Worm (Caenorhabditis elegans): ENCODE measurements around the gene lips-10.
A peak's percentile ranks its signal among the peaks of the same experiment; 100 is the strongest.

lips-10 gene

DNA sequence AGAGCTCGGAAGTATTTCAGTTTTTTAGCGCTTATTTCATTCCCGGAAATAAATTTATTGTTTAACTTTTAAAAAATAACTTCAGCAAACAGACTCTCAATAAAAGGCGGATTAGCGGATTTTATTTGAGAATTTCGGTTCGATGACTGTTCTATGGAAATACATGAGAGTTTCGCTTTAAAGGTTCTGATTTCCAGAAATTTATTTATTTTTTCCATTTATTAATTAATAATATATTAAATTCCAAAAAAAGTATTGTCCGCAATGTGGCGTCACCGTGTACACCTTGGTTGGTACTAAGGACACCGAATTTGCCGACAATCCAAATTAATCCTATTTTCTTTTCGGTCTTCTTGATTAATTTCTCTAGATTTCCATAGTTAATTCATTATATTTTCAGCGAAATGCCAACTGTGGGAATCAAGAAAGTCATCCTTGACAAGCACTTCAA lies 25.5 kb downstream of the lips-10 start, which contains the start of gene fars-3:
TSS of gene fars-3 (plus strand) at position 401 of the 451 bp plus-strand sequence.
- TF ChIP-seq mbf-1 (tag; optimal IDR thresholded peaks at IDR 0.05) (no peak), lin-11 (tag; optimal IDR thresholded peaks at IDR 0.05) (no peak), lsy-2 (tag; optimal IDR thresholded peaks at IDR 0.05) (peak in 1 of 2 experiments; percentile 49), ama-1 (optimal IDR thresholded peaks at IDR 0.05) (peak; percentile 26), C34F6.9 (tag; optimal IDR thresholded peaks at IDR 0.05) (peak; percentile 39)

ce11 chrII:8466874-8467273 lies 27.9 kb downstream of the lips-10 start, which contains the start of gene F22B5.10:
Gene F22B5.10 (plus strand): TSS chrII:8467174.
- TF ChIP-seq mab-5 (tag; optimal IDR thresholded peaks at IDR 0.05) (no peak), ztf-11 (tag; optimal IDR thresholded peaks at IDR 0.05) (no peak), skn-1 (tag; optimal IDR thresholded peaks at IDR 0.05) (no peak), unc-55 (GFP tag; optimal IDR thresholded peaks at IDR 0.05) (no peak), lsy-2 (tag; optimal IDR thresholded peaks at IDR 0.05) (no peak), C34F6.9 (tag; optimal IDR thresholded peaks at IDR 0.05) (no peak), nhr-11 (tag; optimal IDR thresholded peaks at IDR 0.05) (no peak), ztf-4 (tag; optimal IDR thresholded peaks at IDR 0.05) (no peak), nhr-21 (tag; optimal IDR thresholded peaks at IDR 0.05) (no peak), fos-1 (tag; optimal IDR thresholded peaks at IDR 0.05) (no peak), nhr-6 (tag; optimal IDR thresholded peaks at IDR 0.05) (no peak), nhr-77 (tag; optimal IDR thresholded peaks at IDR 0.05) (no peak), Y55F3AM.14 (GFP tag; optimal IDR thresholded peaks at IDR 0.05) (no peak), unc-62 (GFP tag; optimal IDR thresholded peaks at IDR 0.05) (no peak), elt-1 (tag; optimal IDR thresholded peaks at IDR 0.05) (no peak), elt-3 (tag; optimal IDR thresholded peaks at IDR 0.05) (no peak), snpc-4 (tag; optimal IDR thresholded peaks at IDR 0.05) (no peak), egl-27 (tag; optimal IDR thresholded peaks at IDR 0.05) (no peak)

DNA sequence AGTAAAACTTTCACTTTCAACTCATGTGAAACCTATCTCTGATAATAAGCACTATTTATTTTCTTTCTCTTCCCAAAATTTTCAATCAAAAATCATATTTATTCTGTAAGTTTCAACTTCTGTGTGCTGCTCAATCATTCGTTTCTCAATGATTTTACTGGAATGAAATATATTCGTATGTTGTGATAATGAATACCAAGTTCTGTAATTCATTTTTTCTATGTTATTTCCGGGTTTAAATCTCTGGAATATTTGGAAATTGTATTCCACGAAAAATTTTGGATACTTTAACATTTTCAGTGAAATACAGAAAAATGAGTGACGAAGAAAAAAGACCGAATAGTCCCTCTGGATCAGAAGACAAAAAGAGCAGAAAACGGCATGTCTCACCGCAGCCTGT lies 28.8 kb downstream of the lips-10 start, which contains the start of gene M05D6.2:
TSS of gene M05D6.2 (plus strand) at position 301 of the 400 bp plus-strand sequence.
- TF ChIP-seq elt-1 (tag; optimal IDR thresholded peaks at IDR 0.05) (no peak), F13H6.1 (tag; optimal IDR thresholded peaks at IDR 0.05) (no peak), C34F6.9 (tag; optimal IDR thresholded peaks at IDR 0.05) (no peak), nhr-21 (tag; optimal IDR thresholded peaks at IDR 0.05) (no peak), nhr-11 (tag; optimal IDR thresholded peaks at IDR 0.05) (no peak), lin-11 (tag; optimal IDR thresholded peaks at IDR 0.05) (no peak), skn-1 (tag; optimal IDR thresholded peaks at IDR 0.05) (no peak), peb-1 (tag; optimal IDR thresholded peaks at IDR 0.05) (no peak), ztf-4 (tag; optimal IDR thresholded peaks at IDR 0.05) (no peak), mbf-1 (tag; optimal IDR thresholded peaks at IDR 0.05) (no peak), lin-13 (GFP tag; optimal IDR thresholded peaks at IDR 0.05) (no peak), nhr-6 (tag; optimal IDR thresholded peaks at IDR 0.05) (no peak), nhr-23 (tag; optimal IDR thresholded peaks at IDR 0.05) (no peak)

DNA sequence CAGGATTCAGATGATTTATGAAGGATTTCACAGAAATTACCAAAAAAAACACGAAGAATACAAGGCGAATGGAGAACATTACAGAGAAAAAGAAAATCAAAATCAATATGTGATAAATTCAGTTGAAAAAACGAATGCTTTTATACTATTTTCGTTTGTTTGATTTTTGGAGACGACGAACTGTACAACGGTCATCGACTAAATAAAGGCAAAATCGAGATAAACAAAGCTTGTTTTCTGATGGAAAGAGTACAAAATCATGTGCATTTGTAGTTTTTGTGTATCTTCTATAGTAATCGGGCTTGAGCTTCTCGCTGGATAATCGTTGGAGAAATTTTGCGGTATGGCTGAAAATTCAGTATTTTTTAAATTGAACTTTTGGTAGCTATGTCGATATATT lies 32.2 kb downstream of the lips-10 start, which contains the start of gene M05D6.8:
TSS of gene M05D6.8 (minus strand) at position 101 of the 400 bp plus-strand sequence.
- TF ChIP-seq nhr-129 (tag; optimal IDR thresholded peaks at IDR 0.05) (no peak), egl-27 (tag; optimal IDR thresholded peaks at IDR 0.05) (no peak), ceh-16 (tag; optimal IDR thresholded peaks at IDR 0.05) (no peak), gmeb-1 (tag; optimal IDR thresholded peaks at IDR 0.05) (no peak)

DNA sequence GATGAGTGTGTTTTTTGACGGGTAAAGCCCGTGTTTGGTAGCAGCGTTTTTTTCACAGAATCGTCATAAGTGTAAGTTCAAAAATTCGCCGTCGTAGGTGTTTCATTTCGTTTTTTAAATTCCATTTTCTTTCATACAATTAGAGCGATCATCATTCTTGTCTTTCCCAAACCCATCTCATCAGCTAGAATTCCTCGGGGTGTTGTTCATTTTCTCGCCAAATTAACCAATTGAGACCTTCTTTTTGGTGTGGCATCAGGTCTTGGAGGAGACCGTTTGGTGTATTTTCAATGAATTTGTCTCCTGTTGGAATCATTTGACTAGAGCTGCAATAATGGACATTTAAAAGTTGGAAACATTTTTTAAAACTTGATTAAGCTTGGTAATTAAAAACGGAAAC lies 33.9 kb downstream of the lips-10 start:
- TF ChIP-seq C34F6.9 (tag; optimal IDR thresholded peaks at IDR 0.05) (no peak), sma-9 (GFP tag; optimal IDR thresholded peaks at IDR 0.05) (no peak), sma-9 (tag; optimal IDR thresholded peaks at IDR 0.05) (no peak), zag-1 (tag; optimal IDR thresholded peaks at IDR 0.05) (no peak), lin-13 (GFP tag; optimal IDR thresholded peaks at IDR 0.05) (no peak), nhr-12 (tag; optimal IDR thresholded peaks at IDR 0.05) (no peak), gmeb-1 (tag; optimal IDR thresholded peaks at IDR 0.05) (no peak), nhr-6 (tag; optimal IDR thresholded peaks at IDR 0.05) (no peak), alr-1 (tag; optimal IDR thresholded peaks at IDR 0.05) (no peak), nhr-237 (tag; optimal IDR thresholded peaks at IDR 0.05) (no peak), nhr-11 (tag; optimal IDR thresholded peaks at IDR 0.05) (no peak)
